Worm (Caenorhabditis elegans) whole organism, L3 larva: Measurements from ENCODE around the gene soc-2.

Source experiments
- ama-1 ChIP-seq: fragments of 150-350 bp; optimal IDR thresholded peaks from 2 replicates; lab custom pipeline; 2018
- nhr-12 ChIP-seq: fragments of 150-350 bp; optimal IDR thresholded peaks from 2 replicates; lab custom pipeline; 2014; ENCODE audit warnings: missing biosample characterization, missing genetic modification characterization
- nhr-28 ChIP-seq: fragments of 150-350 bp; optimal IDR thresholded peaks from 2 replicates; lab custom pipeline; 2014; ENCODE audit warnings: missing biosample characterization, missing genetic modification characterization
- nhr-67 ChIP-seq: fragments of 150-350 bp; optimal IDR thresholded peaks from 2 replicates; lab custom pipeline; 2014; ENCODE audit warnings: missing biosample characterization, missing genetic modification characterization
- ztf-4 ChIP-seq: fragments of 150-350 bp; optimal IDR thresholded peaks from 2 replicates; lab custom pipeline; 2014; ENCODE audit warnings: missing biosample characterization, missing genetic modification characterization

DNA sequence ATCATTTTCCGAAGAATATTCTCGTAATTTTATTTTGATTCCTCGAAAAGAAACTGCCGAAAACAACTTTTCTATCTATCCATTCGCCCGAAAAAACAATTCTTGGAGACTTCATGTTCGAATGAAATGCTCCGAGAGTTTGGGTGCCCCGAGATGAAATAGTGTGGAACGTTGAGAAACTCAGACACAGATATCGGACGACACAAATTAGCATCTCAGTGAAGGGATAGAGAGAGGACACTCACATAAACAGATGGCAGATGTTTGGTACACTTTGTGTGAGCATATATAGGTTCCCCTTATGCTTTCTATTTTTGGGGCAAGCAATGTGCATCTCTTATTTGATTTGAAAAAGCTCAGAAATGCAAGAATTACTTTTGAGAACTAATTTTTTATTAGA, 73.4 kb downstream of the soc-2 start:
- TF ChIP-seq nhr-28 (tag; lab: Kevin White, UChicago), result no peak
- TF ChIP-seq ztf-4 (tag; lab: Kevin White, UChicago), result no peak
- TF ChIP-seq nhr-67 (tag; lab: Kevin White, UChicago), result no peak
- TF ChIP-seq nhr-12 (tag; lab: Kevin White, UChicago), result no peak
- TF ChIP-seq ama-1, result no peak
